Fruit fly (Drosophila melanogaster) whole organism, embryonic: Measurements from ENCODE around the gene Cyp4ac1.

Source experiments
- Aef1 ChIP-seq: fragments of 200-800 bp; sonication (Bioruptor generic); IDR thresholded peaks from 3 replicates; pipeline ENCODE4 v1.3.6; 2022; ENCODE audit warnings: missing biosample characterization, missing genetic modification characterization
- Blimp-1 ChIP-seq: fragments of 200-800 bp; sonication (Bioruptor generic); optimal IDR thresholded peaks from 3 replicates; lab custom pipeline; 2018; ENCODE audit warnings: missing biosample characterization, missing genetic modification characterization, mild to moderate bottlenecking, moderate library complexity, missing genetic modification reagents
- CG1024 ChIP-seq: fragments of 200-800 bp; sonication (Bioruptor generic); IDR thresholded peaks from 2 replicates; pipeline ENCODE4 v1.3.6; 2022; ENCODE audit warnings: missing biosample characterization, missing genetic modification characterization
- CG12155 ChIP-seq: fragments of 200-800 bp; sonication (Bioruptor generic); optimal IDR thresholded peaks from 3 replicates; lab custom pipeline; 2016; ENCODE audit warnings: missing biosample characterization, missing genetic modification characterization
- CG12744 ChIP-seq: fragments of 200-800 bp; sonication (Bioruptor generic); optimal IDR thresholded peaks from 2 replicates; lab custom pipeline; 2016; ENCODE audit warnings: missing biosample characterization, missing genetic modification characterization
- CG12769 ChIP-seq: fragments of 200-800 bp; sonication (Bioruptor generic); optimal IDR thresholded peaks from 2 replicates; lab custom pipeline; 2019; ENCODE audit warnings: missing biosample characterization, mild to moderate bottlenecking, missing genetic modification characterization, moderate library complexity
- CG13123 ChIP-seq: fragments of 200-800 bp; sonication (Bioruptor generic); optimal IDR thresholded peaks from 2 replicates; lab custom pipeline; 2016; ENCODE audit warnings: missing biosample characterization, missing genetic modification characterization
- CG15514 ChIP-seq: fragments of 200-800 bp; sonication (Bioruptor generic); optimal IDR thresholded peaks from 3 replicates; lab custom pipeline; 2017; ENCODE audit warnings: missing biosample characterization, missing genetic modification characterization, mild to moderate bottlenecking, moderate library complexity, missing genetic modification reagents
- CG15601 ChIP-seq: fragments of 200-800 bp; sonication (Bioruptor generic); optimal IDR thresholded peaks from 3 replicates; lab custom pipeline; 2019; ENCODE audit warnings: missing biosample characterization, mild to moderate bottlenecking, missing genetic modification characterization, moderate library complexity
- CG15696 ChIP-seq: fragments of 200-800 bp; sonication (Bioruptor generic); optimal IDR thresholded peaks from 2 replicates; lab custom pipeline; 2019; ENCODE audit warnings: missing biosample characterization, mild to moderate bottlenecking, missing genetic modification characterization, moderate library complexity
- CG17568 ChIP-seq: fragments of 200-800 bp; sonication (Bioruptor generic); optimal IDR thresholded peaks from 2 replicates; lab custom pipeline; 2018; ENCODE audit warnings: missing biosample characterization, mild to moderate bottlenecking, missing genetic modification characterization, moderate library complexity
- CG2202 ChIP-seq: fragments of 200-800 bp; sonication (Bioruptor generic); optimal IDR thresholded peaks from 2 replicates; lab custom pipeline; 2018; ENCODE audit warnings: missing biosample characterization, mild to moderate bottlenecking, missing genetic modification characterization
- CG34376 ChIP-seq: fragments of 200-800 bp; sonication (Bioruptor generic); optimal IDR thresholded peaks from 2 replicates; lab custom pipeline; 2018; ENCODE audit warnings: missing biosample characterization, mild to moderate bottlenecking, missing genetic modification characterization
- CG3726 ChIP-seq: fragments of 200-800 bp; sonication (Bioruptor generic); IDR thresholded peaks from 3 replicates; pipeline ENCODE4, ENCODE4 v1.3.6; 2022; ENCODE audit warnings: missing biosample characterization, missing genetic modification characterization
- CG3995 ChIP-seq: fragments of 200-800 bp; sonication (Bioruptor generic); optimal IDR thresholded peaks from 3 replicates; lab custom pipeline; 2016; ENCODE audit warnings: missing biosample characterization, missing genetic modification characterization
- CG4424 ChIP-seq: fragments of 200-800 bp; sonication (Bioruptor generic); optimal IDR thresholded peaks from 3 replicates; lab custom pipeline; 2016; ENCODE audit warnings: missing biosample characterization, missing genetic modification characterization
- CG4707 ChIP-seq: fragments of 200-800 bp; sonication (Bioruptor generic); optimal IDR thresholded peaks from 2 replicates; lab custom pipeline; 2018; ENCODE audit warnings: missing biosample characterization, mild to moderate bottlenecking, missing genetic modification characterization, moderate library complexity
- CG5245 ChIP-seq: fragments of 200-800 bp; sonication (Bioruptor generic); optimal IDR thresholded peaks from 3 replicates; lab custom pipeline; 2016; ENCODE audit warnings: missing biosample characterization, missing genetic modification characterization
- CG8944 ChIP-seq: fragments of 200-800 bp; sonication (Bioruptor generic); optimal IDR thresholded peaks from 3 replicates; lab custom pipeline; 2016; ENCODE audit warnings: missing biosample characterization, missing genetic modification characterization
- Deaf1 ChIP-seq: fragments of 200-800 bp; optimal IDR thresholded peaks from 3 replicates; lab custom pipeline; 2019; ENCODE audit warnings: missing biosample characterization, mild to moderate bottlenecking, missing genetic modification characterization, moderate library complexity
- Dek ChIP-seq: fragments of 200-800 bp; sonication (Bioruptor generic); optimal IDR thresholded peaks from 3 replicates; lab custom pipeline; 2019; ENCODE audit warnings: missing biosample characterization, mild to moderate bottlenecking, missing genetic modification characterization, moderate library complexity
- Dfd ChIP-seq, 2 experiments: fragments of >200 bp; optimal IDR thresholded peaks; 2 replicates each; lab custom pipeline; 2017; ENCODE audit warnings: missing biosample characterization in 2 of 2, missing genetic modification characterization in 2 of 2
- Dip2 ChIP-seq: fragments of 200-800 bp; sonication (Bioruptor generic); IDR thresholded peaks from 2 replicates; pipeline ENCODE4 v1.3.6; 2022; ENCODE audit warnings: missing biosample characterization, missing genetic modification characterization
- Fer1 ChIP-seq: fragments of 200-800 bp; sonication (Bioruptor generic); optimal IDR thresholded peaks from 2 replicates; lab custom pipeline; 2017; ENCODE audit warnings: missing biosample characterization, mild to moderate bottlenecking, missing genetic modification characterization
- HmgZ ChIP-seq: fragments of 200-800 bp; sonication (Bioruptor generic); optimal IDR thresholded peaks from 2 replicates; lab custom pipeline; 2018; ENCODE audit warnings: missing biosample characterization, mild to moderate bottlenecking, missing genetic modification characterization
- Lhr ChIP-seq: fragments of 200-800 bp; sonication (Bioruptor generic); optimal IDR thresholded peaks from 3 replicates; lab custom pipeline; 2017; ENCODE audit warnings: mild to moderate bottlenecking, missing biosample characterization, missing genetic modification reagents, missing genetic modification characterization
- Max ChIP-seq: fragments of 200-800 bp; sonication (Bioruptor generic); optimal IDR thresholded peaks from 2 replicates; lab custom pipeline; 2016; ENCODE audit warnings: missing biosample characterization, mild to moderate bottlenecking, missing genetic modification characterization
- Myb ChIP-seq: fragments of 200-800 bp; sonication (Bioruptor generic); optimal IDR thresholded peaks from 2 replicates; lab custom pipeline; 2016; ENCODE audit warnings: missing biosample characterization, missing genetic modification characterization
- Nf-YB ChIP-seq: fragments of 200-800 bp; sonication (Bioruptor generic); optimal IDR thresholded peaks from 3 replicates; lab custom pipeline; 2019; ENCODE audit warnings: missing biosample characterization, mild to moderate bottlenecking, missing genetic modification characterization, moderate library complexity
- Nf-YC ChIP-seq: fragments of 200-800 bp; optimal IDR thresholded peaks from 3 replicates; lab custom pipeline; 2019; ENCODE audit warnings: missing biosample characterization, mild to moderate bottlenecking, missing genetic modification characterization, moderate library complexity
- Ptx1 ChIP-seq: fragments of 200-800 bp; sonication (Bioruptor generic); IDR thresholded peaks from 2 replicates; pipeline ENCODE4 v1.3.6; 2022; ENCODE audit warnings: missing biosample characterization, missing genetic modification characterization
- Ravus ChIP-seq: fragments of 200-800 bp; sonication (Bioruptor generic); IDR thresholded peaks from 2 replicates; pipeline ENCODE4 v1.3.6; 2022; ENCODE audit warnings: missing biosample characterization, missing genetic modification characterization
- Sox100B ChIP-seq: fragments of 200-800 bp; sonication (Bioruptor generic); optimal IDR thresholded peaks from 3 replicates; lab custom pipeline; 2018; ENCODE audit warnings: missing biosample characterization, mild to moderate bottlenecking, missing genetic modification characterization
- ase ChIP-seq: fragments of 200-800 bp; sonication (Bioruptor generic); IDR thresholded peaks from 3 replicates; pipeline ENCODE4 v1.3.6; 2022; ENCODE audit warnings: missing biosample characterization, missing genetic modification characterization
- bbx ChIP-seq: fragments of 200-800 bp; sonication (Bioruptor generic); IDR thresholded peaks from 2 replicates; pipeline ENCODE4 v1.3.6; 2022; ENCODE audit warnings: missing biosample characterization, missing genetic modification characterization; ENCODE audit not compliant: partially characterized antibody
- croc ChIP-seq: fragments of 200-800 bp; sonication (Bioruptor generic); conservative IDR thresholded peaks from 3 replicates; pipeline ENCODE4 v1.3.6; 2022; ENCODE audit warnings: missing biosample characterization, missing genetic modification characterization
- lov ChIP-seq, 2 experiments: fragments of 200-800 bp in 1 of 2; fragments of >200 bp in 1 of 2; sonication (Bioruptor generic) in 1 of 2; IDR thresholded peaks in 1 of 2; optimal IDR thresholded peaks in 1 of 2; 2 replicates in 1 of 2; 3 replicates in 1 of 2; pipeline versions ENCODE4 v1.3.6 to Lab custom; 2017 to 2022; ENCODE audit warnings: missing biosample characterization in 1 of 2, missing genetic modification characterization in 1 of 2
- nerfin-1 ChIP-seq: fragments of 200-800 bp; sonication (Bioruptor generic); optimal IDR thresholded peaks from 3 replicates; lab custom pipeline; 2019; ENCODE audit warnings: missing biosample characterization, mild to moderate bottlenecking, missing genetic modification characterization, moderate library complexity
- oc ChIP-seq: fragments of 200-800 bp; sonication (Bioruptor generic); optimal IDR thresholded peaks from 2 replicates; lab custom pipeline; 2018; ENCODE audit warnings: missing biosample characterization, mild to moderate bottlenecking, missing genetic modification characterization, moderate library complexity
- odd ChIP-seq: fragments of 200-800 bp; sonication (Bioruptor generic); optimal IDR thresholded peaks from 2 replicates; lab custom pipeline; 2017; ENCODE audit warnings: missing biosample characterization, mild to moderate bottlenecking, missing genetic modification characterization
- pum ChIP-seq: fragments of 200-800 bp; sonication (Bioruptor generic); optimal IDR thresholded peaks from 2 replicates; lab custom pipeline; 2016; ENCODE audit warnings: missing biosample characterization, missing genetic modification characterization
- sd ChIP-seq: fragments of 200-800 bp; sonication (Bioruptor generic); optimal IDR thresholded peaks from 3 replicates; lab custom pipeline; 2018; ENCODE audit warnings: missing biosample characterization, mild to moderate bottlenecking, missing genetic modification characterization, moderate library complexity
- stwl ChIP-seq: fragments of 200-800 bp; sonication (Bioruptor generic); optimal IDR thresholded peaks from 3 replicates; lab custom pipeline; 2018; ENCODE audit warnings: missing biosample characterization, mild to moderate bottlenecking, missing genetic modification characterization, moderate library complexity
- tx ChIP-seq: fragments of 200-800 bp; sonication (Bioruptor generic); optimal IDR thresholded peaks from 2 replicates; lab custom pipeline; 2016; ENCODE audit warnings: missing biosample characterization, missing genetic modification characterization
- vnd ChIP-seq: fragments of 200-800 bp; sonication (Bioruptor generic); IDR thresholded peaks from 3 replicates; pipeline ENCODE4 v1.3.6; 2022; ENCODE audit warnings: missing biosample characterization, missing genetic modification characterization; ENCODE audit not compliant: partially characterized antibody
- wdn ChIP-seq: fragments of 200-800 bp; sonication (Bioruptor generic); IDR thresholded peaks from 2 replicates; pipeline ENCODE4 v1.3.6; 2022; ENCODE audit warnings: missing biosample characterization, missing genetic modification characterization
- wek ChIP-seq: fragments of 200-800 bp; sonication (Bioruptor generic); optimal IDR thresholded peaks from 3 replicates; lab custom pipeline; 2018; ENCODE audit warnings: missing biosample characterization, mild to moderate bottlenecking, missing genetic modification characterization, moderate library complexity
- z ChIP-seq: fragments of 200-800 bp; sonication (Bioruptor generic); IDR thresholded peaks from 3 replicates; pipeline ENCODE4 v1.3.6; 2022; ENCODE audit warnings: missing biosample characterization, missing genetic modification characterization

Gene Cyp4ac1

dm6 chr2L:5256036-5256846, 7.6 kb upstream of the Cyp4ac1 start (continued):
- peak; percentile 4 for TF ChIP-seq CG5245
- no peak for TF ChIP-seq tx (GFP tag; lab: Kevin White, UChicago)
- TF ChIP-seq CG2202 (tag; lab: Kevin White, UChicago) = peak; percentile 90
- TF ChIP-seq Dek (tag; lab: Kevin White, UChicago) = no peak
- TF ChIP-seq CG13123 (GFP tag; lab: Kevin White, UChicago) = peak; percentile 6
- TF ChIP-seq z (GFP tag; lab: Robert Waterston, UW) = peak; percentile 66
- TF ChIP-seq Nf-YC (tag; lab: Kevin White, UChicago) = no peak
- no peak for TF ChIP-seq CG8944
- peak; percentile 7; the same call in 1 of the 3 replicates for TF ChIP-seq vnd (GFP tag; lab: Robert Waterston, UW)
- peak; percentile 35 for TF ChIP-seq Nf-YB (GFP tag; lab: Kevin White, UChicago)
- peak; percentile 40 for TF ChIP-seq Blimp-1 (GFP tag; lab: Kevin White, UChicago)
- TF ChIP-seq pum (GFP tag; lab: Kevin White, UChicago) = peak; percentile 14
- peak; percentile 64 for TF ChIP-seq CG17568 (GFP tag; lab: Kevin White, UChicago)
- peak; percentile 62 for TF ChIP-seq CG15601 (tag; lab: Kevin White, UChicago)
- TF ChIP-seq Dfd (GFP tag; optimal IDR thresholded peaks at IDR 0.05; lab: Kevin White, UChicago) = no peak
- no peak for TF ChIP-seq Deaf1 (tag; lab: Kevin White, UChicago)
- TF ChIP-seq ase (GFP tag; lab: Robert Waterston, UW) = 0 out of 3 replicates have a peak, but pooled peaks have one; percentile 49
- no peak for TF ChIP-seq wdn
- TF ChIP-seq croc (GFP tag; lab: Robert Waterston, UW) = no peak; the same call in 2 of the 3 replicates
- peak; percentile 40 for TF ChIP-seq nerfin-1 (tag; lab: Kevin White, UChicago)
- TF ChIP-seq Ravus = no peak
- no peak for TF ChIP-seq Fer1
- TF ChIP-seq Aef1 = peak; percentile 48
- peak; percentile 25 for TF ChIP-seq odd (GFP tag; lab: Kevin White, UChicago)
- TF ChIP-seq CG34376 = peak; percentile 13
- TF ChIP-seq Max (GFP tag; lab: Kevin White, UChicago) = no peak
- TF ChIP-seq CG12769 (tag; lab: Kevin White, UChicago) = no peak
- TF ChIP-seq bbx (GFP tag; lab: Robert Waterston, UW) = no peak
- no peak for TF ChIP-seq lov (optimal IDR thresholded peaks at IDR 0.05; lab: Kevin White, UChicago)
- TF ChIP-seq lov (GFP tag; IDR thresholded peaks at IDR 0.05; lab: Robert Waterston, UW) = peak; percentile 80; the same call in 2 of the 3 replicates
- no peak for TF ChIP-seq CG15514
- peak; percentile 31 for TF ChIP-seq CG4707
- TF ChIP-seq CG4424 = peak; percentile 39
- no peak for TF ChIP-seq Dip2
- TF ChIP-seq Myb (GFP tag; lab: Kevin White, UChicago) = no peak
- peak; percentile 59 for TF ChIP-seq wek (GFP tag; lab: Kevin White, UChicago)
- peak; percentile 25 for TF ChIP-seq stwl
- TF ChIP-seq CG3726 (GFP tag; lab: Robert Waterston, UW) = 0 out of 3 replicates have a peak, but pooled peaks have one; percentile 22
- peak; percentile 33 for TF ChIP-seq Lhr
- TF ChIP-seq Ptx1 (GFP tag; lab: Robert Waterston, UW) = peak; percentile 55
- peak; percentile 46 for TF ChIP-seq Sox100B (GFP tag; lab: Kevin White, UChicago)
- no peak for TF ChIP-seq CG3995
- TF ChIP-seq HmgZ = no peak
- peak; percentile 53; the same call in 1 of the 2 replicates for TF ChIP-seq CG1024 (GFP tag; lab: Robert Waterston, UW)
- peak; percentile 86 for TF ChIP-seq CG15696 (tag; lab: Kevin White, UChicago)
- TF ChIP-seq oc (tag; lab: Kevin White, UChicago) = no peak
- TF ChIP-seq CG12744 (GFP tag; lab: Kevin White, UChicago) = no peak
- no peak for TF ChIP-seq CG12155 (GFP tag; lab: Kevin White, UChicago)
- no peak for TF ChIP-seq sd
